Fruit fly (Drosophila melanogaster) whole organism, wandering third instar larva: ENCODE data around the gene CG7465.

Experiments used
- Hr83 ChIP-seq: fragments of 200-300 bp; sonication (Bioruptor generic); optimal IDR thresholded peaks from 2 replicates; lab custom pipeline; 2016; ENCODE audit warnings: missing biosample characterization, mild to moderate bottlenecking, missing genetic modification characterization, moderate library complexity; ENCODE audit not compliant: poor library complexity, severe bottlenecking
- h ChIP-seq: fragments of 200-800 bp; sonication (Bioruptor generic); optimal IDR thresholded peaks from 3 replicates; lab custom pipeline; 2016; ENCODE audit warnings: missing biosample characterization, mild to moderate bottlenecking, missing genetic modification characterization

- TF ChIP-seq h (GFP tag; lab: Kevin White, UChicago): no peak
- no peak for TF ChIP-seq Hr83 (GFP tag; lab: Kevin White, UChicago)
Measured at dm6 chr3L:4477656-4478254, 2.3 kb upstream of the CG7465 start.
